Worm (Caenorhabditis elegans): Measurements from ENCODE around the gene ipla-7.

ipla-7 gene

ce11 chrIV:10072527-10072926 lies 9.9 kb upstream of the ipla-7 start, which contains the start of gene W01B6.3:
Gene W01B6.3, minus strand, starts transcription at chrIV:10072627.
- no peak for TF ChIP-seq fkh-2 (tag; optimal IDR thresholded peaks at IDR 0.05)
- no peak for TF ChIP-seq ceh-82 (tag; optimal IDR thresholded peaks at IDR 0.05)
- no peak for TF ChIP-seq lin-39 (tag; optimal IDR thresholded peaks at IDR 0.05)
- no peak for TF ChIP-seq ceh-16 (tag; optimal IDR thresholded peaks at IDR 0.05)
- no peak for TF ChIP-seq mml-1 (tag; optimal IDR thresholded peaks at IDR 0.05)
- TF ChIP-seq nhr-67 (tag; optimal IDR thresholded peaks at IDR 0.05): no peak
- no peak for TF ChIP-seq lsy-12 (tag; optimal IDR thresholded peaks at IDR 0.05)
- TF ChIP-seq ama-1 (optimal IDR thresholded peaks at IDR 0.05): no peak
- no peak for TF ChIP-seq jun-1 (tag; optimal IDR thresholded peaks at IDR 0.05)
- no peak for TF ChIP-seq ztf-11 (tag; optimal IDR thresholded peaks at IDR 0.05)
- TF ChIP-seq sea-2 (GFP tag; optimal IDR thresholded peaks at IDR 0.05): no peak
- no peak for TF ChIP-seq nhr-12 (tag; optimal IDR thresholded peaks at IDR 0.05)
- no peak for TF ChIP-seq ceh-28 (tag; optimal IDR thresholded peaks at IDR 0.05)

- TF ChIP-seq nhr-43 (tag; optimal IDR thresholded peaks at IDR 0.05; ENCODE audit: poor library complexity, severe bottlenecking) (no peak), nhr-76 (tag; optimal IDR thresholded peaks at IDR 0.05) (no peak), ceh-28 (tag; optimal IDR thresholded peaks at IDR 0.05) (no peak), pha-4 (tag; optimal IDR thresholded peaks at IDR 0.05) (no peak), unc-39 (tag; optimal IDR thresholded peaks at IDR 0.05) (no peak), nhr-12 (tag; optimal IDR thresholded peaks at IDR 0.05) (no peak), mdl-1 (tag; optimal IDR thresholded peaks at IDR 0.05) (no peak), ceh-9 (tag; optimal IDR thresholded peaks at IDR 0.05) (no peak), aly-2 (tag; optimal IDR thresholded peaks at IDR 0.05) (no peak), ZK546.5 (tag; optimal IDR thresholded peaks at IDR 0.05) (no peak), ama-1 (optimal IDR thresholded peaks at IDR 0.05) (no peak), lin-39 (tag; optimal IDR thresholded peaks at IDR 0.05) (no peak), nhr-77 (tag; optimal IDR thresholded peaks at IDR 0.05) (no peak)
Observed at ce11 chrIV:10068266-10068665, 5.6 kb upstream of the ipla-7 start.

- no peak for TF ChIP-seq nhr-23 (tag; optimal IDR thresholded peaks at IDR 0.05)
- TF ChIP-seq fkh-10 (GFP tag; optimal IDR thresholded peaks at IDR 0.05): peak; percentile 94
Observed at ce11 chrIV:10067541-10067940, 4.9 kb upstream of the ipla-7 start, which contains the start of gene cwn-2. Gene cwn-2, plus strand, starts transcription at chrIV:10067816.

ce11 chrIV:10066456-10066855 lies 3.8 kb upstream of the ipla-7 start:
- TF ChIP-seq egl-5 (tag; optimal IDR thresholded peaks at IDR 0.05) (no peak), nhr-67 (tag; optimal IDR thresholded peaks at IDR 0.05) (no peak), zag-1 (tag; optimal IDR thresholded peaks at IDR 0.05) (no peak), egl-27 (tag; optimal IDR thresholded peaks at IDR 0.05) (no peak), nhr-23 (tag; optimal IDR thresholded peaks at IDR 0.05) (no peak), pqm-1 (tag; optimal IDR thresholded peaks at IDR 0.05) (peak; percentile 10), daf-12 (tag; optimal IDR thresholded peaks at IDR 0.05) (no peak), skn-1 (tag; optimal IDR thresholded peaks at IDR 0.05) (no peak), unc-62 (GFP tag; optimal IDR thresholded peaks at IDR 0.05) (no peak), elt-2 (tag; optimal IDR thresholded peaks at IDR 0.05) (peak; percentile 44)

ce11 chrIV:10065159-10065558 lies 2.5 kb upstream of the ipla-7 start:
- TF ChIP-seq skn-1 (tag; optimal IDR thresholded peaks at IDR 0.05) (no peak), elt-2 (tag; optimal IDR thresholded peaks at IDR 0.05) (no peak), ceh-16 (tag; optimal IDR thresholded peaks at IDR 0.05) (no peak), sea-2 (GFP tag; optimal IDR thresholded peaks at IDR 0.05) (no peak), eor-1 (tag; optimal IDR thresholded peaks at IDR 0.05) (no peak), hmg-11 (tag; optimal IDR thresholded peaks at IDR 0.05) (no peak), zag-1 (tag; optimal IDR thresholded peaks at IDR 0.05) (no peak), unc-62 (GFP tag; optimal IDR thresholded peaks at IDR 0.05) (peak; percentile 36), nhr-11 (tag; optimal IDR thresholded peaks at IDR 0.05) (no peak), ceh-28 (tag; optimal IDR thresholded peaks at IDR 0.05) (no peak), lin-39 (tag; optimal IDR thresholded peaks at IDR 0.05) (peak; percentile 74)
